Fruit fly (Drosophila melanogaster) whole organism, larva: ENCODE data around the gene mip130.

Source experiments
- noc ChIP-seq: fragments of 200-800 bp; sonication (Bioruptor generic); optimal IDR thresholded peaks from 3 replicates; lab custom pipeline; 2019; ENCODE audit warnings: missing biosample characterization, mild to moderate bottlenecking, missing genetic modification characterization, moderate library complexity

Gene mip130

DNA sequence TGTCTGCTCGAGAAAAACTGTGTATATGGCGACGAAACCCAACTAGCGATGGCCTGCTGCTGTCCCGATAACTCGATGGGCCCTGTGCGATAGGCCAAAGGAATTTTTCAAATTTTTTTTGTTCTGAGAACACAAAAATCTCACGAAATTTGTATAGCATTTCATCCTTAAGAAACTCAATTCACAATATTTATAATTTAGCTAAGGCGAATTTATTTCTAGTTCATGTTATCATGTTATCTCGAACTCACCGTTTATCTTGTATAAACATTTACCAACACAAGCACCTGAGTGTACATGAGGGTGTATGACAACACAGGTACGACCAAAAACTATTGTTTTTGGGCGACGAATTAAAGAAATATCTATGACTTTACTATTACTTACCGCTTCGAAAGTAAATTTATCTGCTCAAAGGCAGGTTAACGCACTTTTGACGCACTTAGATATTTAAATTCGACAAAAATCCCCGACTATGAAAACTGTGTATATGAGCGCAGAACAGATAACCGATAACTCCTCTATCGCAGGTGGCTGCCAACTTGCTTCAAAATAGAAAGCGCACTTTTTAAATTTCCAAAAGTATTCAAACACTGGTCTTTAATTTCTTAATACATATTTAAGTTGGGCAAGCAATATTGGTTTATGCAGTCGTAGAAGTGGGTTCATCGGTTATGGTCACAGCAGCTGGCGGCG lies 7.8 kb upstream of the mip130 start, which contains the start of gene arm:
Gene arm, minus strand, starts transcription at position 524 of the 696 bp plus-strand sequence.
- TF ChIP-seq noc (tag; lab: Kevin White, UChicago): peak; percentile 26

DNA sequence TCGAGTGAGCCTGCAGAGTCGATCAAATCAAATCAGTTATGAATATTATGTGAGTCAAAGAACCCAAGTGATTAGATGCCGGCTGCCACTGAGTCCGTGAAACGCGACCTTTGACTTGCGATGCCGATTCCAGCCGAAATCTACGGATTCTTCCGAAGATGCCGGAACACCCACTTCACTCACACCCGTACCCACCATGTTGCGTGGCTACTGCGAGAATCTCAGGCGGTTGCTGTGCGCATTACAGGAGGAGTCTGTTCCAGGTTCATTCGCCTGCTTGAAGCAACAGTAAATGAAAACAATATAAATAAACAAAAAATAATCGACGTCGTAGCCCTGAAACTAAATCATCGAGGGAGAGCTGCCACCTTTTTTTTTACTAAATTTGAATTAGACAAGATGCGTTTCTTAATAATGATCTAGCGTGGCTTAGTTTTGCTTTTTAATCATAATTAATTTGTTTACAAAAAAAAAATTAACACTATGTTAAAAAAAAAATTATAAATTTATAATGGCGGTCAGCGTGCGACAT lies 6.4 kb upstream of the mip130 start, which contains the start of gene Ldaf1:
Gene Ldaf1, minus strand, starts transcription at position 307 of the 532 bp plus-strand sequence.
- no peak for TF ChIP-seq noc (tag; lab: Kevin White, UChicago)

DNA sequence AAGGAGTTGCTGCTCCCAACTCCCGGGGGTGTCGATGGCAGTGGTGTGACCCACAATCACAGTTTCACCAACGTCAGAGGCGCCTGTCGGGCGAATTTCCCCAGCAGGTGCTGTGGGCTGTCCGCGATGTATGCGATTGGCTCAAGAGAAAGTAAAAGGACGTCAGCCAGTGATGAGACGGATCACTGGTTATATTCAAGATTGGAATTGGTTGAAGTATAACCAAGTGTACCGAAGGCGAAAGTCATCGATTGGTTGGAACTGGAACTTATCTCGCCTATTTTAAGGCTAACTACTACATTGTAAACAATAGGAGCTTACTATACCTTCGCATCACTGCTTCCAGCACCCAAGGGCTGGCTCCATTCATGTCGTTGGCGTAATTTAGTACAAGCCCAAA lies 5.0 kb upstream of the mip130 start, which contains the start of gene CG32801:
Gene CG32801, minus strand, starts transcription at position 101 of the 400 bp plus-strand sequence.
- no peak for TF ChIP-seq noc (tag; lab: Kevin White, UChicago)

DNA sequence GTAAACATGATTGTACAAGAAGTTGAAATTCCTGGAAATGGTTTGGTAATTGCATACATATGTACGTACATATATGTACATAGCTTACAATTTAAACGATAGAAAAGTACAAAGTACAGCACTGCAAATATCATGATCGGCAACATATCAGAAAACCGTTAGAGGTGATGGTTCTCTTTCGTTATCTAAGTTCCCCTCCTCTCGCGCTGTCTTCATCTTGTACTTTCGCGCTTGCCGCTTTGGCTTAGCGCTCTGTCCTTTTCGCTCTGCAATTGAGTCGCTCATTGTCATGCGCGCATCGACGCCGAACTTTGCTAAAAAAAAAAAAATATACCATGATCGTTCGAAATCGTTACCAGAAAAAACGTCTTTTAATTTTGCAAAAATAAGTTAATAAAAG lies 4.1 kb upstream of the mip130 start:
- no peak for TF ChIP-seq noc (tag; lab: Kevin White, UChicago)

DNA sequence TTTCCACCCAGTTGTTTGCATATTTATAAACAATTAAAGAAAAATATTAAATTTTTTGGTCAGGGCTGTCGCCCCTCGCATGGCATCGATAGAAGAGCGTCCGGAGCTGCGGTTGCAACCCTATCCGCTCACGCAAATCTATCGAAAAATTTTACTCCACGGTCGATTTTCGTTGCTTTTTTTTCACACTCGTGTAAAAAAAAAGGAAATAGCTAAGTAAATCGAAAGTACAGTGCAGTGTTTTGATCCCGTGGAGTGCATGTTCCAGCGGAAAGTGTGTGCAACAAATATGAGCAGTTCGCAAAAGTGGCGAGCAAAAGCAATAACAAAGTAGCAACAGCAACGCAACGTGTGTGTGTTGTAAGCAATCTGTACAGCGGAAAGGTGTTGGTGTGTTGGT lies 718 bp downstream of the mip130 start, which contains the start of the genes Edem1 and Rbcn-3B:
Gene Edem1, minus strand, starts transcription at position 71 of the 400 bp plus-strand sequence.
Gene Rbcn-3B, plus strand, starts transcription at position 164 of the 400 bp plus-strand sequence.
- TF ChIP-seq noc (tag; lab: Kevin White, UChicago): no peak

DNA sequence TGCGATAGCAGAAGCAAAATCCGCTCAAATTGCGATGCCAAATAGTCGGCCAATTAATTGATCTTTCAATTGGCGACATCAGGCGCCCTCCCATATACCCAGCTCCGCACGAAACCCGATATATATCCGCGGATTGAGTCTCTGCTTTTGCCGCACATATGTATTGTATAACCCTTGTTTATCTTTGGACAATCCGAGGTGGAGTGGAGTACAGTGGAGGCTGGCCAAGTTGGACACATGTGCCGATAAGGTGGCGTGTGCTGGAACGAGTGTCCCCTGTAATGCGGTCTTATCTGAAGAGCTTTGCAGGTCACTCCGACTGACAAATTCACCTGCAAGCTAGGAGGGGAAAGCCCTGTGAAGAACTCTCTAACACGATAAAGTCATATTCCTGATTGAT lies 1.5 kb downstream of the mip130 start:
- no peak for TF ChIP-seq noc (tag; lab: Kevin White, UChicago)

DNA sequence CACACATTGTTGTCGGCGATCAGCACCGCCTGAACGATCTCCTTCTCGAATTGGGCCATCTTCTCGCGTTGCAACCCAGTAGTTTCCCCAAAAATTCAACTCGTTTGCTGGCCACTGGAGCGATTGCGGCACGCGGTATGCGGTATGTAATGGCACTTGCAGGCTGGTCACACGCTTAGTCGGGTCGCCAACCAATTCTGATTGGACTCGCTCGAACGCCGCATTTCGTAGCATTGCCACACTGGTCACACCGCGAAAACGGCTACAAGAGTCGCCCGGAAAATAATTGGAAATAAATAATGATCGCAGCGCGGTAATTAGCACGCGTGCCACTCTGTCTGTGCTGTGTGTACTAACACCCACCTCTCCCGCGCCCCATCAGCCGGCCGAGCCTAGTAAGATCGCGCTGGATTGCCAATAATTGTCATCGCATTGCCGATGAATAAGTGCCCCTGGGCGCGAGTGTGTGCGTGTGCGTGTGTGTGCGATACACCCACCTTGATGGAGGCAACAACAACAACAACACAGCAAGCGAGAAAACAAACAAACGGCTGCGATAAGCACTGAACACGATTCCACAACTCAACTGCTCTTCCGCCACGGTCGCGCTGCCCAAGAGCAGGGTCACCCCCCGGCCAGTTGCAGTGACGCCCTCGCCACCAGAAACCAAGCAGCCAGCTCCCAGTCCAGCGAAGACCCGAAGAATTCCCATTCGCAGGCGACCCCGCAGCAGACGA lies 14.9 kb downstream of the mip130 start, which contains the start of the genes eIF2Bepsilon and Ocrl:
Gene eIF2Bepsilon, minus strand, starts transcription at position 110 of the 737 bp plus-strand sequence.
Gene Ocrl, plus strand, starts transcription at position 217 of the 737 bp plus-strand sequence.
- no peak for TF ChIP-seq noc (tag; lab: Kevin White, UChicago)

DNA sequence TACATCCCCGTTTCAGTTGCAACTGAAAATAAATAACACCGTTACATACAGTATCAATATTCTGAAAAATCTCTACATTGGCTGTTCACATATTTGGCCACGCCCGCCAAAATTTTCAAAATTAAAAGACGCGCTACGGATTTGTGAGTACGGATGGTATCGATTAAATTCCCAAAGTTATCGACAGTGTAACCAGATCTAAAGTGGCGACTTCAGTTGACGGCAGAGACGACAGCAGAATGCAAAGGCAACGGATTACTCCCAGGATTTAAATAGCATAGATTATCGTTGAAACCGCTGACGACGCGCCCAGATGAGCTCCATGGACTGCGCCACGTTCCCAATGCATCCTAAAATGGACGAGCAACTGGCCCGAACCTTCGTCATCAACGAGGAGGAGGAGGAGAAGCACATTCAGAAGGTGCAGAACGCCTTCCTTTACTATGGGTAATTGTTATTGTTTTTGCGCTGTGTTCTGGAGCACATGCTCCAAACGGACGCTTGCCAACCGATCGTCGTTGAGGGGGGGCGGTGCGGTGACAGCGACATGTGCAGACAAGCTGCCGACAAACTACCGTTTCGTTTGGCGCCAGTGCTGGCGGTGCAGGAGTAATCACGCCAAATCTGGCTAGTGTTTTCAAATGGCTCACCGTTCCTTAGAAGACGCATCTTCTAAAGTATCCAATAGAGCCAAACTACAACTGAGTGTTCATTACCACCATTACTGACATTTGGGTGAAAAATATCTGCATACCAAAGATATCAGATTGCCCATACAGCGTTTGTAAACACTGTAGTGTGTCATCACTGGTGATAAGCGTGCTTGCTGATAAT lies 19.7 kb downstream of the mip130 start, which contains the start of gene CG11596:
Gene CG11596, plus strand, starts transcription at position 211 of the 834 bp plus-strand sequence.
- peak; percentile 35 for TF ChIP-seq noc (tag; lab: Kevin White, UChicago)

DNA sequence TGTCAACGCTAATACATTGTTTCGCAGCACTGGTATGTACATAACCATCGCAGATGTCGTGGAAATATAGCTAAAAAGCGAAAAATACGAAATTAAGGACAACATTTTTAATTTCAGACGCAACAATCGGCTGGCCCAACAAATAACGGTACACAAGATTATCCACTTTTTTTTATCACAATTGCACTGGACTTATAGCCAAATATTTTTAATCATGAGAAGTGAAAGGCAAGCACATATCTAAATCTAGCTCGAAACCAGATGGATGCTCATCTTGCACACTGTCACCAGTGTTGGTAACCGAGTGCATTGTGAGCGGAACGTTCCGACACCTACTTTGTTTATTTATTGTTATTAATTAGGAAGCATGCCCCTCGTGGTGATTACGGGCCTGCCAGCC lies 32.0 kb downstream of the mip130 start, which contains the start of the genes CG3857 and CG3587:
Gene CG3857, minus strand, starts transcription at position 21 of the 400 bp plus-strand sequence.
Gene CG3587, plus strand, starts transcription at position 288 of the 400 bp plus-strand sequence.
- peak; percentile 79 for TF ChIP-seq noc (tag; lab: Kevin White, UChicago)

DNA sequence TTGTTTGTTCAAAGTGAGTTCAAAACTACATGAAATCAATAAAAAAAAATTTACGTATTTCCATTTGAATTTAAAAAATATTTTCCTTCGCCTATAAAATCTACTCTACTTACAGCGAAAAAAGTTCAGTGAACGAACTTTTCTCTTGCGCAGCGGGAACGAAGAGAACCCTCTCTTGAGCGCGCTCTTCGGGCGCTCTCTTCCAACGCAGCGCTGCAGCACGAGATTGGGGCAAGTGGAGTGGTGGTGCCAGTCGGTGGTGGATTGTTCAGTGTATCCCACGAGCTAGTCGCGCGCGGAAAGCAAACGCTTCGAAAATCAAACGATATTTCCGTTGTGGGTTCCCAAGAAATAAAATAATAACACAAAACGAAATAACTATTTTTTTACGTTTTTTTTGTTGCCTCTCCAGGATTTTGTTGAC lies 33.6 kb downstream of the mip130 start, which contains the start of gene Hr4:
Gene Hr4, plus strand, starts transcription at position 272 of the 424 bp plus-strand sequence.
- no peak for TF ChIP-seq noc (tag; lab: Kevin White, UChicago)

DNA sequence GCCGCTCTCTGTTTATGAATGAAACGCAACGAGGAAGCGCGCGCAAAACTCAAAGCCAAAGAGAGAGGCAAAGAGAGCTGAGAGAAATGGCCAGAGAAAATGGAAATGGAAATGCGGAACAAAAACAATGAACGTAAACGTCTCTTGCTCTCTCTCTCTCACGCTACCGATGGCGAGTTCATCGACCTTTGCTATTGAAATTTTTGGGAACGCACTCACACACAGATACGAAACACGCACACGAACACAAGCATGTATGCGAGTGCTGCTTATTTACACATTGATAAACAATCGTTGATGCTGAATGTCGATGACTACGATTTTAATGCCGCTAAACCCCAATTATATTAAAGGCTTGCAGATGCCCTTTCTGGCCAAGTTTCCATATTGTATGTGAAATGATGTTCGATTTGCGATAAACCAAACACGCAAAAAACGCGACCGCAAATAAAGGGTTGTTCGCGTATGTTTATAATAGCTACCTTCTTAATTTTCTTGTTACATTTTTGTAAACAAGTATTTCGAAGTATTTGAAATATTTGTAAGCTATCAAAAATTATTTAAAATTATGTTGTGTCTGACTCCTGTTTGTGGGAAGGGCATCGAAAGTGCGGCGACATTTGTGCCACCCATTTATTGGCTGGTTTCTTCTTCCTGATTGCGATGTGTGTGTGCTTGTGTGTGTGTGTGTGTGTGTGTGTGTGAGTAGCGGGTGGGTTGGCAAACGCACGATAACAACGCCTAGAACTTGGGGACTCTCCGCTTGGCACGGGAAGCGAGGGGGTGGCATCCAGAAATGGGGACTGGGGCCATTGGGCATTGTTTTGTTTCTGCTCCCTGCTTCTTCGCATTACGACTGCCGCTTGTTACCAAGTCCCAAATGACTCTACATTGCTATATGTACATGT lies 35.6 kb downstream of the mip130 start:
- TF ChIP-seq noc (tag; lab: Kevin White, UChicago): peak; percentile 91

DNA sequence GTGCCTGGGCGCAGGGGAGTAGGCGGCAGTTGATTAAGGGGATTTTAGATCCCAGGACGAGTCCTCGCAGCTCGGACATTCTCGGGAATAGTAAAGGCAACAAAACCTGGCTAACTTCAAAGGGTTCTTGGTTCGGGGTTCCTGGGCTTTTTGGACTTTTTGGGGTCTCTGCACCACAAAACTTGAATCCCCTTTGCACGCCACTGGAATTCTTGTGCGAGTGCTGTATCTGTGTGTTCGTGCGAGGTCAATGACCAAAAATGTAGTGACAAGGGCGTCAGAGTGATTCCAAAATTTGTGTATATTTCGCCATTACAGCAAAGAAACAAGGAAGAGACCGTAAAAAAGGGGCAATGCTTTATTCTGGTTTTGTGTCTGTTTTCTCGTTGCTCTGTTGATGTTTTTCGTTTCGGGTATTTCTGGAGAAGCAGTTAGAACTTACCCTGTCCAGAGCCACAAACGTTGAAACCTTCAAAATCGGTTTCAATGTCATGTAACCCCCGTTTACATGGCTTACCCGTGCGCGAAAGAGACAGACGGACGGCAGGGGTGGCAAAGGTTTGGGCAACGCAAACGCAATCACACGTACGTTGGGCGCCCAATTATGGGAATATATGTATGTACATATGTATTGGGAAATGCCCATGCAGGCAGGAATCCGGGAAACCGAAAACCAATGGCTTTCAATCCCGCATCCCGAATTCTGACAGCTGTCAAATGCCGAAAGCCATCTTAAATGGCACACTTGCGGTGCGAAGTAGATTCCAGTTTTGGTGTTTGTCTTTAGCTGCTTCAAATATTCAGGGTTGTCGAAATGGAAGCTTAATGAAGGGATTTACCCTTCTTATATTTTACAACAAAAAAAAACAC lies 36.4 kb downstream of the mip130 start:
- TF ChIP-seq noc (tag; lab: Kevin White, UChicago): no peak

DNA sequence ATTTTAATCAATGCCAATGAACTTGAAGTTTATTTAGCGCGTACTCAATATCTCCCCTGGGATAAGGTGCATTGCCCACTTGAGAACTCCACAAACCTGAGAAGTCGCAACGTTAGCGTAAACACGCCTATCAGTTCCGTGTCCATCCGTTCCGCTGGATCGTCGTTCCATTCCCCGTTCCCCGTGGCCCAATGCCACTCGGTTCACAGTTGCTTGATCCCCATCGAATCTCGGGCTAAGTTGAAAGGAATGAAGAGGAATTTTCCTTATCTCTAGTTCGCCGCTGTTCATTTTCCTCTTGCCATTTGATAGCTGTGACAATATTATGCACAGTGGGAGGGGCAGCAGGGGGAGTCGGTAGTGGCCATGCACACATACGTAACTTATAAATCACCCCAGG lies 37.2 kb downstream of the mip130 start:
- no peak for TF ChIP-seq noc (tag; lab: Kevin White, UChicago)
